Worm (Caenorhabditis elegans) whole organism, L3 larva: ENCODE results near the gene sra-33.

Experiments used
- R02D3.7 ChIP-seq: fragments of 150-350 bp; optimal IDR thresholded peaks from 2 replicates; lab custom pipeline; 2014; ENCODE audit warnings: missing biosample characterization, missing genetic modification characterization
- ZK546.5 ChIP-seq: sonication (generic microtip); optimal IDR thresholded peaks from 2 replicates; lab custom pipeline; 2017; ENCODE audit warnings: missing biosample characterization, missing genetic modification characterization
- ama-1 ChIP-seq: fragments of 150-350 bp; optimal IDR thresholded peaks from 2 replicates; lab custom pipeline; 2018
- ceh-28 ChIP-seq: fragments of 150-350 bp; optimal IDR thresholded peaks from 2 replicates; lab custom pipeline; 2014; ENCODE audit warnings: missing biosample characterization, missing genetic modification reagents, missing genetic modification characterization
- daf-12 ChIP-seq: fragments of 150-350 bp; optimal IDR thresholded peaks from 2 replicates; lab custom pipeline; 2014; ENCODE audit warnings: missing biosample characterization, missing genetic modification reagents, missing genetic modification characterization
- egl-27 ChIP-seq: sonication (generic microtip); optimal IDR thresholded peaks from 4 replicates; lab custom pipeline; 2017; ENCODE audit warnings: missing biosample characterization, missing genetic modification reagents, missing genetic modification characterization
- egl-5 ChIP-seq: fragments of 150-350 bp; optimal IDR thresholded peaks from 2 replicates; lab custom pipeline; 2017; ENCODE audit warnings: missing biosample characterization, missing genetic modification reagents, missing genetic modification characterization, inconsistent platforms
- elt-2 ChIP-seq: sonication (generic microtip); optimal IDR thresholded peaks from 2 replicates; lab custom pipeline; 2016; ENCODE audit warnings: missing genetic modification reagents, mild to moderate bottlenecking, missing genetic modification characterization, missing compliant biosample characterization
- elt-3 ChIP-seq, 3 experiments: fragments of 150-350 bp in 1 of 3; sonication (generic microtip) in 2 of 3; optimal IDR thresholded peaks; 2 replicates in 2 of 3; 4 replicates in 1 of 3; lab custom pipeline; 2014 to 2017; ENCODE audit warnings: missing biosample characterization in 3 of 3, missing genetic modification characterization in 3 of 3
- fkh-2 ChIP-seq: fragments of 150-350 bp; optimal IDR thresholded peaks from 2 replicates; lab custom pipeline; 2014; ENCODE audit warnings: missing biosample characterization, missing genetic modification reagents, missing genetic modification characterization
- fos-1 ChIP-seq: fragments of 150-350 bp; optimal IDR thresholded peaks from 2 replicates; lab custom pipeline; 2014; ENCODE audit warnings: missing biosample characterization, missing genetic modification characterization
- hmg-11 ChIP-seq: sonication (generic microtip); optimal IDR thresholded peaks from 2 replicates; lab custom pipeline; 2016; ENCODE audit warnings: missing genetic modification characterization, missing compliant biosample characterization
- jun-1 ChIP-seq: fragments of 150-350 bp; optimal IDR thresholded peaks from 2 replicates; lab custom pipeline; 2014; ENCODE audit warnings: missing biosample characterization, missing genetic modification reagents, missing genetic modification characterization
- lin-39 ChIP-seq: fragments of 150-350 bp; optimal IDR thresholded peaks from 2 replicates; lab custom pipeline; 2018; ENCODE audit warnings: missing biosample characterization, missing genetic modification reagents, missing genetic modification characterization
- mdl-1 ChIP-seq: fragments of 150-350 bp; optimal IDR thresholded peaks from 2 replicates; lab custom pipeline; 2014; ENCODE audit warnings: missing biosample characterization, missing genetic modification characterization
- nfya-1 ChIP-seq: sonication (generic microtip); optimal IDR thresholded peaks from 2 replicates; lab custom pipeline; 2017; ENCODE audit warnings: missing genetic modification characterization, mild to moderate bottlenecking, missing compliant biosample characterization, antibody characterized with exemption, moderate library complexity; ENCODE audit not compliant: insufficient read depth
- nhr-11 ChIP-seq: fragments of 150-350 bp; optimal IDR thresholded peaks from 2 replicates; lab custom pipeline; 2014; ENCODE audit warnings: missing biosample characterization, missing genetic modification characterization
- nhr-12 ChIP-seq: fragments of 150-350 bp; optimal IDR thresholded peaks from 2 replicates; lab custom pipeline; 2014; ENCODE audit warnings: missing biosample characterization, missing genetic modification characterization
- nhr-23 ChIP-seq: fragments of 150-350 bp; optimal IDR thresholded peaks from 2 replicates; lab custom pipeline; 2014; ENCODE audit warnings: missing biosample characterization, missing genetic modification reagents, missing genetic modification characterization
- nhr-43 ChIP-seq: sonication (generic microtip); optimal IDR thresholded peaks from 2 replicates; lab custom pipeline; 2016; ENCODE audit warnings: mild to moderate bottlenecking, missing genetic modification characterization, missing compliant biosample characterization; ENCODE audit not compliant: poor library complexity, severe bottlenecking
- nhr-67 ChIP-seq: fragments of 150-350 bp; optimal IDR thresholded peaks from 2 replicates; lab custom pipeline; 2014; ENCODE audit warnings: missing biosample characterization, missing genetic modification characterization
- nhr-76 ChIP-seq: fragments of 150-350 bp; sonication (generic microtip); optimal IDR thresholded peaks from 5 replicates; lab custom pipeline; 2014; ENCODE audit warnings: missing biosample characterization, missing genetic modification characterization
- pha-4 ChIP-seq: fragments of 150-350 bp; optimal IDR thresholded peaks from 2 replicates; lab custom pipeline; 2014; ENCODE audit warnings: missing biosample characterization, missing genetic modification reagents, missing genetic modification characterization
- pqm-1 ChIP-seq: fragments of 150-350 bp; optimal IDR thresholded peaks from 2 replicates; lab custom pipeline; 2017; ENCODE audit warnings: missing biosample characterization, missing genetic modification characterization, inconsistent platforms
- sea-2 ChIP-seq: fragments of 150-350 bp; sonication (generic microtip); optimal IDR thresholded peaks from 4 replicates; lab custom pipeline; 2014; ENCODE audit warnings: missing biosample characterization, missing genetic modification reagents, missing genetic modification characterization
- skn-1 ChIP-seq: fragments of 150-350 bp; optimal IDR thresholded peaks from 2 replicates; lab custom pipeline; 2014; ENCODE audit warnings: missing biosample characterization, missing genetic modification characterization
- snpc-4 ChIP-seq: fragments of 150-350 bp; optimal IDR thresholded peaks from 2 replicates; lab custom pipeline; 2014; ENCODE audit warnings: missing biosample characterization, missing genetic modification characterization
- tbx-2 ChIP-seq: sonication (generic microtip); optimal IDR thresholded peaks from 2 replicates; lab custom pipeline; 2016; ENCODE audit warnings: mild to moderate bottlenecking, missing genetic modification characterization, missing compliant biosample characterization
- unc-39 ChIP-seq: sonication (generic microtip); optimal IDR thresholded peaks from 4 replicates; lab custom pipeline; 2017; ENCODE audit warnings: missing biosample characterization, missing genetic modification characterization
- unc-62 ChIP-seq: fragments of 150-350 bp; sonication (generic microtip); optimal IDR thresholded peaks from 4 replicates; lab custom pipeline; 2014; ENCODE audit warnings: missing biosample characterization, missing genetic modification reagents, missing genetic modification characterization
- zag-1 ChIP-seq: fragments of 150-350 bp; optimal IDR thresholded peaks from 2 replicates; lab custom pipeline; 2014; ENCODE audit warnings: missing biosample characterization, missing genetic modification characterization
- ztf-11 ChIP-seq: fragments of 150-350 bp; optimal IDR thresholded peaks from 2 replicates; lab custom pipeline; 2014; ENCODE audit warnings: missing biosample characterization, missing genetic modification characterization
- ztf-4 ChIP-seq: fragments of 150-350 bp; optimal IDR thresholded peaks from 2 replicates; lab custom pipeline; 2014; ENCODE audit warnings: missing biosample characterization, missing genetic modification characterization

sra-33 gene

ce11 chrII:4543568-4543967, 6.5 kb upstream of the sra-33 start, which contains the start of gene sra-34:
Gene sra-34 (minus strand): TSS chrII:4543668.
- TF ChIP-seq ztf-4 (tag; lab: Kevin White, UChicago) (no peak), nhr-23 (no peak), ZK546.5 (tag; lab: Kevin White, UChicago) (no peak), unc-62 (GFP tag; lab: Kevin White, UChicago) (no peak)

- TF ChIP-seq nhr-43 (tag; lab: Kevin White, UChicago) (no peak), pha-4 (tag; lab: Kevin White, UChicago) (no peak), daf-12 (tag; lab: Kevin White, UChicago) (no peak), ztf-11 (tag; lab: Kevin White, UChicago) (no peak), skn-1 (tag; lab: Kevin White, UChicago) (no peak), ztf-4 (tag; lab: Kevin White, UChicago) (no peak), zag-1 (tag; lab: Kevin White, UChicago) (no peak), tbx-2 (no peak), R02D3.7 (tag; lab: Kevin White, UChicago) (no peak), jun-1 (tag; lab: Kevin White, UChicago) (no peak)
- TF ChIP-seq, all 47 proteins: peak for 0
Measured at ce11 chrII:4540631-4541030, 3.6 kb upstream of the sra-33 start, which contains the start of gene sra-36. Gene sra-36 (minus strand): TSS chrII:4540731.

ce11 chrII:4531880-4532279, 5.2 kb downstream of the sra-33 start, which contains the start of gene sra-32:
Gene sra-32 (minus strand): TSS chrII:4531980.
- TF ChIP-seq nhr-11, result no peak
- no peak for TF ChIP-seq ama-1
- no peak for TF ChIP-seq sea-2
- TF ChIP-seq hmg-11 (tag; lab: Kevin White, UChicago), result no peak
- no peak for TF ChIP-seq fos-1 (tag; lab: Kevin White, UChicago)
- TF ChIP-seq egl-27 (tag; lab: Kevin White, UChicago), result no peak
- TF ChIP-seq ztf-4 (tag; lab: Kevin White, UChicago), result no peak
- no peak for TF ChIP-seq nhr-67
- TF ChIP-seq lin-39, result no peak
- no peak for TF ChIP-seq elt-2 (tag; lab: Kevin White, UChicago)
- TF ChIP-seq tbx-2, result no peak

ce11 chrII:4527800-4528199, 9.2 kb downstream of the sra-33 start, which contains the start of gene sra-35:
Gene sra-35 (minus strand): TSS chrII:4527900.
- TF ChIP-seq tbx-2 (no peak), egl-5 (no peak), fos-1 (tag; lab: Kevin White, UChicago) (no peak), nhr-12 (tag; lab: Kevin White, UChicago) (no peak), nfya-1 (tag; lab: Kevin White, UChicago) (no peak), nhr-11 (no peak), fkh-2 (no peak), nhr-76 (tag; lab: Kevin White, UChicago) (no peak), elt-3 (tag; optimal IDR thresholded peaks at IDR 0.05; lab: Kevin White, UChicago) (no peak), egl-27 (tag; lab: Kevin White, UChicago) (no peak), nhr-23 (no peak), unc-62 (GFP tag; lab: Kevin White, UChicago) (no peak), unc-39 (no peak), nhr-43 (tag; lab: Kevin White, UChicago) (no peak), sea-2 (no peak), ama-1 (no peak), snpc-4 (no peak), ceh-28 (no peak), pqm-1 (tag; lab: Kevin White, UChicago) (no peak), mdl-1 (no peak)

ce11 chrII:4525185-4525584, 11.9 kb downstream of the sra-33 start:
- TF ChIP-seq elt-3 (tag; optimal IDR thresholded peaks at IDR 0.05; lab: Kevin White, UChicago) (no peak), hmg-11 (tag; lab: Kevin White, UChicago) (no peak), skn-1 (tag; lab: Kevin White, UChicago) (no peak)
- TF ChIP-seq, all 47 proteins: peak for 0
